Worm (Caenorhabditis elegans): Measurements from ENCODE around the gene Y73F4A.2.

DNA sequence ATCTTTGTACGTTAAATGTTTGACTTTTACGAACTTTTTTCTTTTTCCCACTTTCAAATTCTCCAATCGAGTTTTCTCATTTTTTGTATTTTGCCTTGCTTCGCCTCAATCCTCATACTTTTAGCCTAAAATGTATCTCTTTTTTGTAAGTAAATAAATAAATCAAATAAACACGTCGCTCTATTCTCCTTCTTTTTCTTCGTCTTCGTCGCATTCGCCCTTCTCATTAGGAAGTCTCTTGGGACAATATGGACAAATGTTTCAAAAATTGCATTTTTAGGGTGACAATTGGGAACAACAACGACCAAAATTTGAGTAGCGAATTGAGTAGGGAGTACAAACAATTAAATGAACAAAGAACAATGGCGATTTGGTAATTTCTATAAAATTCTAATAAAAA, 48.9 kb upstream of the Y73F4A.2 start:
- TF ChIP-seq athp-1 (tag; optimal IDR thresholded peaks at IDR 0.05) (no peak), Y67H2A.10 (GFP tag; conservative IDR thresholded peaks at IDR 0.05) (no peak), ama-1 (optimal IDR thresholded peaks at IDR 0.05) (no peak), ama-1 (GFP tag; optimal IDR thresholded peaks at IDR 0.05) (no peak), mes-4 (tag; optimal IDR thresholded peaks at IDR 0.05) (no peak), sea-2 (GFP tag; IDR thresholded peaks at IDR 0.05) (no peak), him-1 (tag; optimal IDR thresholded peaks at IDR 0.05) (no peak), efl-1 (GFP tag; optimal IDR thresholded peaks at IDR 0.05) (no peak), mel-28 (tag; optimal IDR thresholded peaks at IDR 0.05; ENCODE audit: borderline replicate concordance) (no peak), mcd-1 (GFP tag; IDR thresholded peaks at IDR 0.05) (no peak), bed-2 (GFP tag; IDR thresholded peaks at IDR 0.05) (no peak)
